Fruit fly (Drosophila melanogaster) whole organism, adult: ENCODE measurements around the gene CG34265.

Source experiments
- CG11617 ChIP-seq: fragments of 200-800 bp; sonication (Bioruptor generic); optimal IDR thresholded peaks from 2 replicates; lab custom pipeline; 2017; ENCODE audit warnings: mild to moderate bottlenecking, missing biosample characterization, missing genetic modification reagents, missing genetic modification characterization
- CG12768 ChIP-seq: fragments of 200-800 bp; sonication (Bioruptor generic); optimal IDR thresholded peaks from 2 replicates; lab custom pipeline; 2017; ENCODE audit warnings: missing biosample characterization, missing genetic modification characterization, mild to moderate bottlenecking, moderate library complexity, missing genetic modification reagents
- CG14711 ChIP-seq: fragments of 200-800 bp; sonication (Bioruptor generic); optimal IDR thresholded peaks from 2 replicates; lab custom pipeline; 2018; ENCODE audit warnings: missing biosample characterization, mild to moderate bottlenecking, missing genetic modification characterization, moderate library complexity
- CG1620 ChIP-seq: fragments of 200-800 bp; sonication (Bioruptor generic); optimal IDR thresholded peaks from 2 replicates; lab custom pipeline; 2016; ENCODE audit warnings: missing biosample characterization, missing genetic modification characterization
- CG33017 ChIP-seq: fragments of 200-800 bp; sonication (Bioruptor generic); optimal IDR thresholded peaks from 2 replicates; lab custom pipeline; 2018; ENCODE audit warnings: missing biosample characterization, mild to moderate bottlenecking, missing genetic modification characterization, moderate library complexity
- CG5204 ChIP-seq: fragments of 200-800 bp; sonication (Bioruptor generic); optimal IDR thresholded peaks from 2 replicates; lab custom pipeline; 2016; ENCODE audit warnings: missing biosample characterization, missing genetic modification characterization
- CG7045 ChIP-seq: fragments of 200-800 bp; sonication (Bioruptor generic); optimal IDR thresholded peaks from 2 replicates; lab custom pipeline; 2017; ENCODE audit warnings: missing biosample characterization, mild to moderate bottlenecking, missing genetic modification characterization
- CG7101 ChIP-seq: fragments of 200-800 bp; sonication (Bioruptor generic); optimal IDR thresholded peaks from 2 replicates; lab custom pipeline; 2018; ENCODE audit warnings: missing biosample characterization, mild to moderate bottlenecking, missing genetic modification characterization, moderate library complexity
- Clk ChIP-seq: fragments of 200-800 bp; sonication (Bioruptor generic); optimal IDR thresholded peaks from 2 replicates; lab custom pipeline; 2017; ENCODE audit warnings: missing biosample characterization, missing genetic modification characterization
- Crg-1 ChIP-seq: fragments of 200-800 bp; sonication (Bioruptor generic); optimal IDR thresholded peaks from 2 replicates; lab custom pipeline; 2016; ENCODE audit warnings: missing biosample characterization, missing genetic modification characterization
- Hr96 ChIP-seq: fragments of 200-800 bp; sonication (Bioruptor generic); optimal IDR thresholded peaks from 2 replicates; lab custom pipeline; 2016; ENCODE audit warnings: missing biosample characterization, missing genetic modification characterization
- Mnt ChIP-seq: fragments of 200-800 bp; sonication (Bioruptor generic); optimal IDR thresholded peaks from 2 replicates; lab custom pipeline; 2016; ENCODE audit warnings: missing biosample characterization, mild to moderate bottlenecking, missing genetic modification characterization
- bab1 ChIP-seq: fragments of 200-800 bp; sonication (Bioruptor generic); optimal IDR thresholded peaks from 3 replicates; lab custom pipeline; 2019; ENCODE audit warnings: missing biosample characterization, mild to moderate bottlenecking, missing genetic modification characterization, moderate library complexity
- cic ChIP-seq: fragments of 200-800 bp; sonication (Bioruptor generic); optimal IDR thresholded peaks from 2 replicates; lab custom pipeline; 2017; ENCODE audit warnings: missing biosample characterization, mild to moderate bottlenecking, missing genetic modification characterization, moderate library complexity
- cnc ChIP-seq, 2 experiments: fragments of >200 bp; optimal IDR thresholded peaks; 2 replicates each; lab custom pipeline; 2017
- kay ChIP-seq: fragments of 200-800 bp; sonication (Bioruptor generic); peaks from one replicate; lab custom pipeline; 2016; ENCODE audit warnings: missing biosample characterization, missing genetic modification characterization, borderline replicate concordance
- ovo ChIP-seq: fragments of 200-800 bp; sonication (Bioruptor generic); optimal IDR thresholded peaks from 2 replicates; lab custom pipeline; 2016; ENCODE audit warnings: missing biosample characterization, missing genetic modification characterization
- pad ChIP-seq: fragments of 200-800 bp; sonication (Bioruptor generic); optimal IDR thresholded peaks from 3 replicates; lab custom pipeline; 2017; ENCODE audit warnings: missing biosample characterization, missing genetic modification characterization, mild to moderate bottlenecking, moderate library complexity, missing genetic modification reagents
- tj ChIP-seq: fragments of 200-800 bp; sonication (Bioruptor generic); optimal IDR thresholded peaks from 3 replicates; lab custom pipeline; 2017; ENCODE audit warnings: missing biosample characterization, mild to moderate bottlenecking, missing genetic modification characterization, moderate library complexity
- toe ChIP-seq: fragments of 200-800 bp; sonication (Bioruptor generic); optimal IDR thresholded peaks from 2 replicates; lab custom pipeline; 2016; ENCODE audit warnings: missing biosample characterization, missing genetic modification characterization

Gene CG34265

DNA sequence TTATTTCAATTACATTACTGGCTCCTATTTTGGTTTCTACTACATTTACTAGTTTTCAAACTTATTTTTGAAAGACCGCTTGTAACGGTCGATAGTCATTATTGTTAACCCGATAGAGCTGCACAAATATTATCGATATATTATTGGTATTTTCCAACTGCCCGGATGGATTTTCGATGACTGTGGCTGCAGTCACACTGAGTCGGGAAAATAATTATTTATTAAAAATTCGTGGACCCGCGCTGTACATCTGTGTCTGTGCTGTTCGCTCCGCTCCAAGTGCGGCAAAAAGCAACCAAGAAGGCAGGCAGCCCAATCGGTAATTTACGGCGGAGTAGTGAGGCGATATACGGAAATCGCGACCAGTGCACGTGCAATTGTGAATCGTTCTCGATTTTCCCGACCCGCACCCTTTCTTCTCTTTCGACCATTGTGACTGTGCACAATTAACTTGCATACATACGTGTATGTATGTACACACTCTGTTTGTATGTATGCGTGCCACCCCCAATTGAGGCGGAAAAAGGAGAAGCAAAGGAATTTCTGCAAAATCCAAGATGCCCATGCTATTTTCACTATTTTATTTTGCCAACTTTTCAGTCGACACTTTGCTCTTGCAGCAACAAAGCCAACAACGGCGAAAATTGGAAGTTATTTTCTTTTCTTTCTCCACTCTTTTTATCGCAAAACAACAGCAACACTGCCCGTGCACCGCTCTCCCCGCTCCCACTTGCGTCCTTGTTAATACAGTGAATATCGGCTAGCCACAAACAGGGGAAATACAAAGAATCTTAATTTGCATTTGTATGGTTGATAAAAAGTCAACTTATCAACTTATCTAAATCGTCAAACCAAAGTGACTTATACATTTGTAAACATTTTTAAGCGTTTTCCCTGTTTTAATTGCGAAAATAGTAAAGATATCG lies 35.5 kb downstream of the CG34265 start, which contains the start of gene ZnT63C:
Gene ZnT63C (plus strand): TSS at position 175 of the 926 bp plus-strand sequence.
- peak; percentile 12 for TF ChIP-seq CG7045 (GFP tag; lab: Kevin White, UChicago)
- TF ChIP-seq tj, result peak; percentile 3
- peak; percentile 50 for TF ChIP-seq cic
- peak; percentile 88 for TF ChIP-seq Mnt (GFP tag; lab: Kevin White, UChicago)
- TF ChIP-seq kay, result peak; percentile 64
- TF ChIP-seq ovo, result no peak
- no peak for TF ChIP-seq CG7101 (tag; lab: Kevin White, UChicago)
- peak; percentile 41 for TF ChIP-seq CG14711 (tag; lab: Kevin White, UChicago)
- TF ChIP-seq pad, result peak; percentile 65
- TF ChIP-seq cnc (optimal IDR thresholded peaks at IDR 0.05; lab: Kevin White, UChicago), result peak; percentile 56 to 86

DNA sequence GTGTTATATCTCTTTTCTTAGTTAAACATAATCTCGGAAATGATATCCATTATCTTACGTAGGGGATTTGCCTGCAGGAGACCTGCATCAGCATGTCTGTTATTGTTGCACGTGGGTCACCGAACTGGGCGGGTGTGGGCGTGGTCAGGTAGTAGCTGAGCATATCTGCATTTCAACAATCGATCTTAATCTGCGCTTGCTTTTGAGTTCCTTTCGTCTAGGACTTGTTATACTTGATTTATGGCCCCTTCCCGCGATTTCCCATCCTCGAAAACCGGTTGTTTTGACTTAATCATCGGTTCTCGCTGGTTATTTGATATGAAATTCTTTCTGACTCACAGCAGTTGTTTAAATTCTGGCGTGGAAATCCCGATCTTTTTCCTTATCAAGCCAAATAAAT lies 36.5 kb downstream of the CG34265 start:
- TF ChIP-seq CG14711 (tag; lab: Kevin White, UChicago), result no peak
- no peak for TF ChIP-seq toe (GFP tag; lab: Kevin White, UChicago)
- no peak for TF ChIP-seq CG1620 (GFP tag; lab: Kevin White, UChicago)
- TF ChIP-seq cnc (optimal IDR thresholded peaks at IDR 0.05; lab: Kevin White, UChicago), result no peak
- no peak for TF ChIP-seq pad
- TF ChIP-seq CG7045 (GFP tag; lab: Kevin White, UChicago), result no peak
- no peak for TF ChIP-seq Hr96 (GFP tag; lab: Kevin White, UChicago)
- no peak for TF ChIP-seq CG12768 (GFP tag; lab: Kevin White, UChicago)
- no peak for TF ChIP-seq bab1
- no peak for TF ChIP-seq CG7101 (tag; lab: Kevin White, UChicago)
- TF ChIP-seq CG11617, result no peak

DNA sequence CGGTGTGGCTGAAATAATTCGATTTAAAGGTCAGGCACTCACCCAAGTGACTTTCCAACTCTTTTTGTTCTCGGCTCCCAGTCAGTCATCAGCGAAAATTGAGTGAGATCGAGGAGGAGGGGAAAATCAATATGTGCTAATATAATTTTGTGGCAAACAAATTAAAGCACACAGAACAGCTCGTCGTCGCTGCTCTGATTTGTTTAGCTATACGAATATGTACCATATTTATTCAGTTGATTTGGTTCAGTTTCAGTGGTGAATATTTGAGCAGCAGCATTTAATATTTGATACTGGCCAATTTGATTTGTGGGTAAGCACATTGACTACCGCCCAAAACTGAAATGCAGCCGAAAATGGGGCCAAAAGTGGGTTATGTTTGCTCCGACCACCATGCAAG lies 37.2 kb downstream of the CG34265 start:
- TF ChIP-seq Crg-1 (GFP tag; lab: Kevin White, UChicago) (no peak), Hr96 (GFP tag; lab: Kevin White, UChicago) (no peak), CG33017 (tag; lab: Kevin White, UChicago) (no peak), cic (no peak), toe (GFP tag; lab: Kevin White, UChicago) (no peak), CG1620 (GFP tag; lab: Kevin White, UChicago) (no peak), Clk (GFP tag; lab: Kevin White, UChicago) (no peak), cnc (optimal IDR thresholded peaks at IDR 0.05; lab: Kevin White, UChicago) (no peak), CG7045 (GFP tag; lab: Kevin White, UChicago) (no peak), tj (no peak), CG11617 (no peak), CG7101 (tag; lab: Kevin White, UChicago) (no peak), bab1 (no peak), CG14711 (tag; lab: Kevin White, UChicago) (no peak), kay (no peak), CG5204 (GFP tag; lab: Kevin White, UChicago) (no peak), ovo (no peak), pad (no peak)

DNA sequence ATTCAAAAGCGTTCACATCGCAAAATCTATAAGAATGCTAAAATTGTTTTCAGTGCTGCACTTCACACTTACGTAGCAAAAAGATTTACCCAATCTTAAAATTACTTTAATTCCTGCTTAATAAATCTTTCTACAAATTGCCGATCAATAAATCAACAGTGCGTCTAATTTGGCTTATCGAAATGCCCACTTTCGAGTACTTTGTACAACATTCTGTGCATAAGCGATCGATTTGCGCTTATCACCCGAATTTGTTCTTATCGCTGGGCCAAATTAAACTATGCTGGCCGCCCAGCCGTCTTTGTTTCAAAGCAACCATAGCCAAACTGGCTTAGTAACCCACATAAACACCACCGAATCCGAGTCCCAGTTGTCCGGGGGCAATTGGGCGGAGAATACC lies 38.3 kb downstream of the CG34265 start:
- TF ChIP-seq CG33017 (tag; lab: Kevin White, UChicago) (no peak), kay (peak; percentile 14)

DNA sequence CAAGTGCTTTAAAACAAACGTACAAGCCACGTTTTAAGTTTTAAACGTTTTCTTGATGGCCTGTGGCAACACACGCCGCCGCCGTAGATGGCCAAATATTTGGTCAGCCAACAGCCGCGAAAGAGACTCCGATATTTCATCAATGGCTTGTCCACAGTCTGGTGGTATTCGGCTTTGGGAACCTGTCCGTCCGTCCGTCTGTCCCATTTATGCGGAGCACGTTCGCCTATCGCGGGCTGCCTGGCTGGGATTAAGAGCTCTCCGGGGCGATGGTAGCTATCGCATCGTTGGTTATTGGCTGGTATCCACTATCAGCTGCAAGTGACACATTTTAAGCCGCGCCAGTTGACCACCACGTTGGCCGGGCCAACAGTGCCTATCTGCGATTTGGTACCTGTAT lies 39.3 kb downstream of the CG34265 start:
- TF ChIP-seq pad (no peak), Hr96 (GFP tag; lab: Kevin White, UChicago) (no peak), CG1620 (GFP tag; lab: Kevin White, UChicago) (no peak), CG11617 (no peak)

DNA sequence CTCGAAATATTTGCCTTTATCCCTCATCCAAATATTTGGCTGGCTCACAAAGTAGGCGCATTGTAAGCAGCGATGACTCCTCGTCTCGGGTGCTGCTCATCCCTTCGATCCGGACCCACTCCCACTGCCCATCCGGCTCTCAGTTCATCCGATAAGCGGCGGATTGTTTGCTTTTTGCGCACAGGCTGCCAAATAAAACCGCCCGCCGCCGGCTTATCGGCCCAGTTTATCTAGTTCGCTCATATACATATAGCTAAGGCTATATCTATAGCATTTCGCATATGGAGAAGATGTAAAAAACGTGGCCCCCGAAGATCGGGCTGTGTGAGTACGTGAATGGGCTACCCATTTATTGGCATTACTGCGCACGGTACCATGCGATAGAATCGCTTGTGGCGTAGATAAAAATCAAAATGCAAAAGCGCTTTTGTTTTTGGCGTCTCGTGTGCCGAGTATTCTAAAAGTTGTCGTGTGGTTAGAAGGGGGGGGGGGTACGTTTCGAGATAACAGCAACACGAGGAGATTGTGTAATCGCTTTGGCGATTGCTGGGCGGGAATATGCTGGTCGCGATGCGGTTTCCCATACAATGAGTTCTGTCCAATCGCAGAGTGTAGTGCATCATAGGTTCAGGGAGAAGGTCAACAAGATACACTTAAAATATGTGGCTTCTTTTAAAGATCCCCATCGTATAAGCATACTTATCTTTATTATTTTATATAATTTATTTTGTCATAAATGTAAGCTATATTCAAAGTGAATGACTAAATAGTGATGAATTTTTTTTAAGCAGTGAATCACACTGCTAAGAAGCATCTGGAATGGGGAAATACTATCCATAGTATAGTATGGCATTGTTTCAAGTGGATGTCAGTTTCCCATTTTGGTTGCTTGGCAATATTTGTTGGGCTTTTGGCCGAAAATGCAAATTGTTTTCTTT lies 40.7 kb downstream of the CG34265 start:
- TF ChIP-seq tj (peak; percentile 59), CG5204 (GFP tag; lab: Kevin White, UChicago) (no peak), CG11617 (peak; percentile 3), Mnt (GFP tag; lab: Kevin White, UChicago) (peak; percentile 98), bab1 (no peak), cic (peak; percentile 94), kay (peak; percentile 69), ovo (no peak), CG7045 (GFP tag; lab: Kevin White, UChicago) (no peak), CG1620 (GFP tag; lab: Kevin White, UChicago) (no peak), CG14711 (tag; lab: Kevin White, UChicago) (no peak), toe (GFP tag; lab: Kevin White, UChicago) (no peak), Hr96 (GFP tag; lab: Kevin White, UChicago) (no peak), CG12768 (GFP tag; lab: Kevin White, UChicago) (peak; percentile 23), Crg-1 (GFP tag; lab: Kevin White, UChicago) (peak; percentile 17), CG33017 (tag; lab: Kevin White, UChicago) (no peak), Clk (GFP tag; lab: Kevin White, UChicago) (no peak), CG7101 (tag; lab: Kevin White, UChicago) (no peak), cnc (optimal IDR thresholded peaks at IDR 0.05; lab: Kevin White, UChicago) (no peak), pad (no peak)
